Worm (Caenorhabditis elegans) whole organism, midembryonic: ENCODE measurements around the gene R02E4.1.

ENCODE experiments used
- T22C8.4 ChIP-seq: fragments of 200-800 bp; sonication (Bioruptor generic); IDR thresholded peaks from 2 replicates; pipeline ENCODE4 v1.3.6; 2022; ENCODE audit warnings: missing genetic modification characterization, missing compliant biosample characterization
- cog-1 ChIP-seq: sonication (generic microtip); optimal IDR thresholded peaks from 2 replicates; lab custom pipeline; 2016; ENCODE audit warnings: missing genetic modification characterization, missing compliant biosample characterization
- flt-1 ChIP-seq: fragments of 200-800 bp; sonication (Bioruptor generic); IDR thresholded peaks from 2 replicates; pipeline ENCODE4 v1.3.6; 2022; ENCODE audit warnings: missing genetic modification characterization, missing compliant biosample characterization
- klf-2 ChIP-seq: fragments of 200-800 bp; sonication (Bioruptor generic); conservative IDR thresholded peaks from 2 replicates; pipeline ENCODE4 v1.3.6; 2022; ENCODE audit warnings: missing genetic modification reagents, missing genetic modification characterization, missing compliant biosample characterization
- med-1 ChIP-seq: sonication (generic microtip); optimal IDR thresholded peaks from 2 replicates; lab custom pipeline; 2017; ENCODE audit warnings: missing genetic modification characterization, mild to moderate bottlenecking, missing compliant biosample characterization, antibody characterized with exemption, missing genetic modification reagents; ENCODE audit not compliant: insufficient read depth
- ref-1 ChIP-seq: fragments of 200-800 bp; sonication (Bioruptor generic); conservative IDR thresholded peaks from 2 replicates; pipeline ENCODE4 v1.3.6; 2022; ENCODE audit warnings: missing genetic modification reagents, missing genetic modification characterization, missing compliant biosample characterization
- tab-1 ChIP-seq: fragments of 200-800 bp; sonication (Bioruptor generic); IDR thresholded peaks from 2 replicates; pipeline ENCODE4 v1.3.6; 2022; ENCODE audit warnings: missing genetic modification characterization, missing compliant biosample characterization
- ztf-23 ChIP-seq: fragments of 200-800 bp; sonication (Bioruptor generic); IDR thresholded peaks from 2 replicates; pipeline ENCODE4 v1.3.6; 2022; ENCODE audit warnings: missing genetic modification reagents, missing genetic modification characterization, missing compliant biosample characterization
- ztf-29 ChIP-seq: fragments of 200-800 bp; sonication (Bioruptor generic); IDR thresholded peaks from 2 replicates; pipeline ENCODE4 v1.3.6; 2022; ENCODE audit warnings: missing genetic modification reagents, missing genetic modification characterization, missing compliant biosample characterization

The R02E4.1 gene

ce11 chrX:4104435-4104834 is at the start of gene R02E4.1:
TSS of gene R02E4.1 (minus strand) at chrX:4104535.
- TF ChIP-seq ztf-29 (no peak), ztf-23 (GFP tag; lab: Robert Waterston, UW) (no peak), tab-1 (GFP tag; lab: Robert Waterston, UW) (no peak), T22C8.4 (GFP tag; lab: Robert Waterston, UW) (no peak), med-1 (GFP tag; lab: Kevin White, UChicago) (no peak), flt-1 (no peak), cog-1 (no peak), klf-2 (no peak)

ce11 chrX:4153343-4153742 is 49.0 kb upstream of the R02E4.1 start, which contains the start of gene nck-1:
TSS of gene nck-1 (minus strand) at chrX:4153443.
- no peak for TF ChIP-seq ztf-23 (GFP tag; lab: Robert Waterston, UW)
- no peak for TF ChIP-seq flt-1
- TF ChIP-seq cog-1: no peak
- TF ChIP-seq klf-2: no peak
- no peak for TF ChIP-seq ref-1 (GFP tag; lab: Robert Waterston, UW)
- no peak for TF ChIP-seq med-1 (GFP tag; lab: Kevin White, UChicago)
- no peak for TF ChIP-seq T22C8.4 (GFP tag; lab: Robert Waterston, UW)
- TF ChIP-seq ztf-29: no peak
- no peak for TF ChIP-seq tab-1 (GFP tag; lab: Robert Waterston, UW)

ce11 chrX:4151206-4151605 is 46.9 kb upstream of the R02E4.1 start:
- TF ChIP-seq med-1 (GFP tag; lab: Kevin White, UChicago) (no peak), ref-1 (GFP tag; lab: Robert Waterston, UW) (no peak), T22C8.4 (GFP tag; lab: Robert Waterston, UW) (0 out of 2 replicates have a peak, but pooled peaks have one; percentile 10), ztf-29 (no peak), flt-1 (0 out of 2 replicates have a peak, but pooled peaks have one; percentile 29), tab-1 (GFP tag; lab: Robert Waterston, UW) (no peak), klf-2 (no peak), ztf-23 (GFP tag; lab: Robert Waterston, UW) (no peak), cog-1 (no peak)

ce11 chrX:4148449-4149031 is 44.2 kb upstream of the R02E4.1 start:
- TF ChIP-seq ref-1 (GFP tag; lab: Robert Waterston, UW): no peak
- TF ChIP-seq ztf-29: no peak
- no peak for TF ChIP-seq T22C8.4 (GFP tag; lab: Robert Waterston, UW)
- TF ChIP-seq klf-2: no peak
- TF ChIP-seq tab-1 (GFP tag; lab: Robert Waterston, UW): no peak
- no peak for TF ChIP-seq cog-1
- TF ChIP-seq flt-1: no peak
- no peak for TF ChIP-seq med-1 (GFP tag; lab: Kevin White, UChicago)
- no peak for TF ChIP-seq ztf-23 (GFP tag; lab: Robert Waterston, UW)

- TF ChIP-seq tab-1 (GFP tag; lab: Robert Waterston, UW) (no peak), flt-1 (no peak), klf-2 (no peak), T22C8.4 (GFP tag; lab: Robert Waterston, UW) (no peak), ztf-23 (GFP tag; lab: Robert Waterston, UW) (no peak), cog-1 (no peak), ref-1 (GFP tag; lab: Robert Waterston, UW) (no peak), ztf-29 (no peak), med-1 (GFP tag; lab: Kevin White, UChicago) (no peak)
These were observed 43.5 kb upstream of the R02E4.1 start for ce11 chrX:4147600-4148448.

- TF ChIP-seq ztf-29: no peak
- no peak for TF ChIP-seq T22C8.4 (GFP tag; lab: Robert Waterston, UW)
- no peak for TF ChIP-seq med-1 (GFP tag; lab: Kevin White, UChicago)
- no peak for TF ChIP-seq flt-1
- no peak for TF ChIP-seq cog-1
- no peak for TF ChIP-seq klf-2
- TF ChIP-seq tab-1 (GFP tag; lab: Robert Waterston, UW): no peak
- TF ChIP-seq ref-1 (GFP tag; lab: Robert Waterston, UW): no peak
- TF ChIP-seq ztf-23 (GFP tag; lab: Robert Waterston, UW): no peak
These were observed 42.6 kb upstream of the R02E4.1 start for ce11 chrX:4146798-4147543.

ce11 chrX:4146046-4146445 is 41.7 kb upstream of the R02E4.1 start:
- TF ChIP-seq cog-1 (no peak), tab-1 (GFP tag; lab: Robert Waterston, UW) (no peak), flt-1 (no peak), ztf-23 (GFP tag; lab: Robert Waterston, UW) (no peak), ztf-29 (no peak), klf-2 (no peak), med-1 (GFP tag; lab: Kevin White, UChicago) (no peak), T22C8.4 (GFP tag; lab: Robert Waterston, UW) (no peak), ref-1 (GFP tag; lab: Robert Waterston, UW) (no peak)

ce11 chrX:4145051-4145826 is 40.9 kb upstream of the R02E4.1 start:
- TF ChIP-seq T22C8.4 (GFP tag; lab: Robert Waterston, UW) (peak; percentile 92), flt-1 (no peak), ref-1 (GFP tag; lab: Robert Waterston, UW) (no peak), tab-1 (GFP tag; lab: Robert Waterston, UW) (0 out of 2 replicates have a peak, but pooled peaks have one; percentile 48)
